Worm (Caenorhabditis elegans) whole organism, L3 larva: ENCODE measurements around the gene F44D12.8.

Experiments
- R02D3.7 ChIP-seq: fragments of 150-350 bp; optimal IDR thresholded peaks from 2 replicates; lab custom pipeline; 2014; ENCODE audit warnings: missing biosample characterization, missing genetic modification characterization
- ZK546.5 ChIP-seq: sonication (generic microtip); optimal IDR thresholded peaks from 2 replicates; lab custom pipeline; 2017; ENCODE audit warnings: missing biosample characterization, missing genetic modification characterization
- aly-2 ChIP-seq: fragments of 150-350 bp; optimal IDR thresholded peaks from 2 replicates; lab custom pipeline; 2014; ENCODE audit warnings: missing biosample characterization, missing genetic modification characterization
- ama-1 ChIP-seq: fragments of 150-350 bp; optimal IDR thresholded peaks from 2 replicates; lab custom pipeline; 2018
- ceh-16 ChIP-seq: sonication (generic microtip); optimal IDR thresholded peaks from 2 replicates; lab custom pipeline; 2017; ENCODE audit warnings: missing biosample characterization, missing genetic modification characterization
- ceh-28 ChIP-seq: fragments of 150-350 bp; optimal IDR thresholded peaks from 2 replicates; lab custom pipeline; 2014; ENCODE audit warnings: missing biosample characterization, missing genetic modification reagents, missing genetic modification characterization
- ceh-9 ChIP-seq: sonication (generic microtip); optimal IDR thresholded peaks from 2 replicates; lab custom pipeline; 2018; ENCODE audit warnings: missing biosample characterization, missing genetic modification characterization
- daf-12 ChIP-seq: fragments of 150-350 bp; optimal IDR thresholded peaks from 2 replicates; lab custom pipeline; 2014; ENCODE audit warnings: missing biosample characterization, missing genetic modification reagents, missing genetic modification characterization
- egl-27 ChIP-seq: sonication (generic microtip); optimal IDR thresholded peaks from 4 replicates; lab custom pipeline; 2017; ENCODE audit warnings: missing biosample characterization, missing genetic modification reagents, missing genetic modification characterization
- egl-5 ChIP-seq: fragments of 150-350 bp; optimal IDR thresholded peaks from 2 replicates; lab custom pipeline; 2017; ENCODE audit warnings: missing biosample characterization, missing genetic modification reagents, missing genetic modification characterization, inconsistent platforms
- elt-1 ChIP-seq: fragments of 150-350 bp; optimal IDR thresholded peaks from 2 replicates; lab custom pipeline; 2014; ENCODE audit warnings: missing biosample characterization, missing genetic modification characterization
- elt-2 ChIP-seq: sonication (generic microtip); optimal IDR thresholded peaks from 2 replicates; lab custom pipeline; 2016; ENCODE audit warnings: missing genetic modification reagents, mild to moderate bottlenecking, missing genetic modification characterization, missing compliant biosample characterization
- eor-1 ChIP-seq, 2 experiments: fragments of 150-350 bp; optimal IDR thresholded peaks; 2 replicates each; lab custom pipeline; 2014 to 2018; ENCODE audit warnings: missing biosample characterization in 2 of 2, missing genetic modification characterization in 2 of 2
- fkh-10 ChIP-seq: sonication (generic microtip); optimal IDR thresholded peaks from 2 replicates; lab custom pipeline; 2017; ENCODE audit warnings: missing biosample characterization, missing genetic modification reagents, missing genetic modification characterization
- fkh-2 ChIP-seq: fragments of 150-350 bp; optimal IDR thresholded peaks from 2 replicates; lab custom pipeline; 2014; ENCODE audit warnings: missing biosample characterization, missing genetic modification reagents, missing genetic modification characterization
- fos-1 ChIP-seq: fragments of 150-350 bp; optimal IDR thresholded peaks from 2 replicates; lab custom pipeline; 2014; ENCODE audit warnings: missing biosample characterization, missing genetic modification characterization
- hmg-11 ChIP-seq: sonication (generic microtip); optimal IDR thresholded peaks from 2 replicates; lab custom pipeline; 2016; ENCODE audit warnings: missing genetic modification characterization, missing compliant biosample characterization
- lin-15B ChIP-seq: fragments of 150-350 bp; optimal IDR thresholded peaks from 2 replicates; lab custom pipeline; 2014; ENCODE audit warnings: missing biosample characterization, missing genetic modification characterization
- mdl-1 ChIP-seq: fragments of 150-350 bp; optimal IDR thresholded peaks from 2 replicates; lab custom pipeline; 2014; ENCODE audit warnings: missing biosample characterization, missing genetic modification characterization
- mml-1 ChIP-seq: fragments of 150-350 bp; sonication (generic microtip); optimal IDR thresholded peaks from 3 replicates; lab custom pipeline; 2014; ENCODE audit warnings: missing biosample characterization, missing genetic modification characterization
- nfya-1 ChIP-seq: sonication (generic microtip); optimal IDR thresholded peaks from 2 replicates; lab custom pipeline; 2017; ENCODE audit warnings: missing genetic modification characterization, mild to moderate bottlenecking, missing compliant biosample characterization, antibody characterized with exemption, moderate library complexity; ENCODE audit not compliant: insufficient read depth
- nhr-11 ChIP-seq: fragments of 150-350 bp; optimal IDR thresholded peaks from 2 replicates; lab custom pipeline; 2014; ENCODE audit warnings: missing biosample characterization, missing genetic modification characterization
- nhr-12 ChIP-seq: fragments of 150-350 bp; optimal IDR thresholded peaks from 2 replicates; lab custom pipeline; 2014; ENCODE audit warnings: missing biosample characterization, missing genetic modification characterization
- nhr-23 ChIP-seq: fragments of 150-350 bp; optimal IDR thresholded peaks from 2 replicates; lab custom pipeline; 2014; ENCODE audit warnings: missing biosample characterization, missing genetic modification reagents, missing genetic modification characterization
- nhr-237 ChIP-seq: fragments of 150-350 bp; optimal IDR thresholded peaks from 2 replicates; lab custom pipeline; 2014; ENCODE audit warnings: missing biosample characterization, missing genetic modification characterization
- nhr-25 ChIP-seq: sonication (generic microtip); optimal IDR thresholded peaks from 2 replicates; lab custom pipeline; 2017; ENCODE audit warnings: missing biosample characterization, missing genetic modification characterization
- nhr-43 ChIP-seq: sonication (generic microtip); optimal IDR thresholded peaks from 2 replicates; lab custom pipeline; 2016; ENCODE audit warnings: mild to moderate bottlenecking, missing genetic modification characterization, missing compliant biosample characterization; ENCODE audit not compliant: poor library complexity, severe bottlenecking
- nhr-67 ChIP-seq: fragments of 150-350 bp; optimal IDR thresholded peaks from 2 replicates; lab custom pipeline; 2014; ENCODE audit warnings: missing biosample characterization, missing genetic modification characterization
- nhr-76 ChIP-seq: fragments of 150-350 bp; sonication (generic microtip); optimal IDR thresholded peaks from 5 replicates; lab custom pipeline; 2014; ENCODE audit warnings: missing biosample characterization, missing genetic modification characterization
- pha-4 ChIP-seq: fragments of 150-350 bp; optimal IDR thresholded peaks from 2 replicates; lab custom pipeline; 2014; ENCODE audit warnings: missing biosample characterization, missing genetic modification reagents, missing genetic modification characterization
- skn-1 ChIP-seq: fragments of 150-350 bp; optimal IDR thresholded peaks from 2 replicates; lab custom pipeline; 2014; ENCODE audit warnings: missing biosample characterization, missing genetic modification characterization
- tbx-2 ChIP-seq: sonication (generic microtip); optimal IDR thresholded peaks from 2 replicates; lab custom pipeline; 2016; ENCODE audit warnings: mild to moderate bottlenecking, missing genetic modification characterization, missing compliant biosample characterization
- unc-39 ChIP-seq: sonication (generic microtip); optimal IDR thresholded peaks from 4 replicates; lab custom pipeline; 2017; ENCODE audit warnings: missing biosample characterization, missing genetic modification characterization
- unc-62 ChIP-seq: fragments of 150-350 bp; sonication (generic microtip); optimal IDR thresholded peaks from 4 replicates; lab custom pipeline; 2014; ENCODE audit warnings: missing biosample characterization, missing genetic modification reagents, missing genetic modification characterization
- zag-1 ChIP-seq: fragments of 150-350 bp; optimal IDR thresholded peaks from 2 replicates; lab custom pipeline; 2014; ENCODE audit warnings: missing biosample characterization, missing genetic modification characterization
- ztf-11 ChIP-seq: fragments of 150-350 bp; optimal IDR thresholded peaks from 2 replicates; lab custom pipeline; 2014; ENCODE audit warnings: missing biosample characterization, missing genetic modification characterization
- ztf-4 ChIP-seq: fragments of 150-350 bp; optimal IDR thresholded peaks from 2 replicates; lab custom pipeline; 2014; ENCODE audit warnings: missing biosample characterization, missing genetic modification characterization

Gene F44D12.8

DNA sequence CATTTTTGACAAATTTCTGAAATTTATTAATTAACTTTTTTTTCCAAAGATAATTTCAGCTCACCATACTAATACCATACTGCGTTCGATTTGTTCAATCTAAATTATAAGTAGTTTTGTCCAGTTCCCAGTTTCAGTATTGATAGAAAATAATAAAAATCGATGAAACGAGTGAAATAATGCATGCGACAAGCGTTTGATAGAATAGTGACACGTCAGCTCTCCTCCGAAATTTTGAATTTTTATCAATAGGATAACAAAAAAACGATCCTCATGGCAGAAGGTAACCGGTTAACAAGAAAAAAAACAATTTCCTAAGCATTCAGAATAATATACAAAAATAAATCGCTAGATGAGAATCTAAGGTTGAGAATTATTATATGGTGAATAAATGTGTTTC, 21.3 kb upstream of the F44D12.8 start, which contains the start of gene C47E12.3:
Gene C47E12.3, minus strand, starts transcription at position 101 of the 400 bp plus-strand sequence.
- TF ChIP-seq eor-1 (tag; optimal IDR thresholded peaks at IDR 0.05; lab: Kevin White, UChicago): no peak
- TF ChIP-seq hmg-11: no peak
- no peak for TF ChIP-seq unc-39 (tag; lab: Kevin White, UChicago)
- no peak for TF ChIP-seq ama-1 (lab: Kevin White, UChicago)
- TF ChIP-seq skn-1: no peak
- no peak for TF ChIP-seq zag-1 (tag; lab: Kevin White, UChicago)
- TF ChIP-seq daf-12: no peak
- TF ChIP-seq tbx-2 (tag; lab: Kevin White, UChicago): no peak
- no peak for TF ChIP-seq nhr-11 (tag; lab: Kevin White, UChicago)
- TF ChIP-seq egl-27: no peak
- TF ChIP-seq fkh-2 (tag; lab: Kevin White, UChicago): no peak
- no peak for TF ChIP-seq elt-2 (tag; lab: Kevin White, UChicago)
- TF ChIP-seq nhr-67 (tag; lab: Kevin White, UChicago): no peak
- TF ChIP-seq ztf-11 (tag; lab: Kevin White, UChicago): no peak

DNA sequence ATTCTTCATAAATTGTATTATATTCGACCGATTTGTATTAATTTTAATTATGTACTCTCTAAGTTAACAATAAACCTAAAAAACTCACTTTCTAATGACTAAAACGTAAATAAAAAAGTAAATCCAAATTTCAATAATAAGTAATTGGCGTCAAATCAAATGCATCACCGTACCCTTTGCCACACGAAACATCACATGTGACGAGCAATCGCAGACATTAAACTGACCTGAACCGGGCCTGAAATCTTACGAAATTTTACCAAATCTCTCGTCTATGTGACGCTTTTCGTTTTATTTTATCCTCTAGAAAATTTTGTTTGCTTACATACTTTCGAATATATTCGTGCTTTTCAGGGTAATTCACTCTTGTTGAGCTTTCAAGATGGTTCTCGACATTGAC, 19.7 kb upstream of the F44D12.8 start, which contains the start of the genes C47E12.2 and sars-1:
Gene C47E12.2, minus strand, starts transcription at position 131 of the 400 bp plus-strand sequence.
Gene sars-1, plus strand, starts transcription at position 355 of the 400 bp plus-strand sequence.
- no peak for TF ChIP-seq ceh-9
- TF ChIP-seq mdl-1 (tag; lab: Kevin White, UChicago): no peak
- peak; percentile 48 for TF ChIP-seq nfya-1 (tag; lab: Kevin White, UChicago)
- TF ChIP-seq mml-1 (tag; lab: Kevin White, UChicago): no peak
- no peak for TF ChIP-seq elt-1 (tag; lab: Kevin White, UChicago)
- TF ChIP-seq lin-15B (tag; lab: Kevin White, UChicago): peak; percentile 43
- TF ChIP-seq ztf-4 (tag; lab: Kevin White, UChicago): no peak
- TF ChIP-seq ceh-16 (tag; lab: Kevin White, UChicago): no peak
- TF ChIP-seq hmg-11: peak; percentile 42
- no peak for TF ChIP-seq nhr-237 (tag; lab: Kevin White, UChicago)
- TF ChIP-seq nhr-12 (tag; lab: Kevin White, UChicago): no peak
- TF ChIP-seq pha-4: peak; percentile 49
- TF ChIP-seq egl-5: peak; percentile 4
- no peak for TF ChIP-seq nhr-76 (tag; lab: Kevin White, UChicago)
- TF ChIP-seq tbx-2 (tag; lab: Kevin White, UChicago): no peak
- TF ChIP-seq, all 47 proteins: peak for 5

DNA sequence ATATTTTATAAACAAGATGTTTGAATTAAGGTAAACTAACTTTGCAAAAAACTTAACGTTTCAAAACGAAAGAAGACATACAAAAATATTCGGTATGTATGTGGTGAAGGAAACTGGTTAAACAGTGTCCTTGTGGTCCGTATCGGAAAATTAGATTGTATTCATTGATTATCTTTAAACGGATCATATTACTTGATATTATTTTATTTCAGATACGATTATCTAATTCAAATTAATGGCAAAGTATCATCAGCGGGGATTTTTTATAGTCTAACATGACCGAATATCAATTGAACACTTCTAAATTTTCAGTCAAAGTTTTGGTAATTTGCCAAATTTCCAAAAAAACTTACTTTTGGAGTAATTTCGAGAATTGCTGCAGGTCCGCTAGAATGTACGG, 16.3 kb upstream of the F44D12.8 start, which contains the start of gene C47E12.13:
Gene C47E12.13, minus strand, starts transcription at position 101 of the 400 bp plus-strand sequence.
- TF ChIP-seq egl-27 (no peak), fos-1 (tag; lab: Kevin White, UChicago) (no peak), nhr-12 (tag; lab: Kevin White, UChicago) (no peak), elt-1 (tag; lab: Kevin White, UChicago) (no peak), unc-39 (tag; lab: Kevin White, UChicago) (no peak), pha-4 (no peak), ceh-28 (no peak), R02D3.7 (no peak), nfya-1 (tag; lab: Kevin White, UChicago) (no peak), mml-1 (tag; lab: Kevin White, UChicago) (no peak), tbx-2 (tag; lab: Kevin White, UChicago) (no peak), ztf-11 (tag; lab: Kevin White, UChicago) (no peak)

DNA sequence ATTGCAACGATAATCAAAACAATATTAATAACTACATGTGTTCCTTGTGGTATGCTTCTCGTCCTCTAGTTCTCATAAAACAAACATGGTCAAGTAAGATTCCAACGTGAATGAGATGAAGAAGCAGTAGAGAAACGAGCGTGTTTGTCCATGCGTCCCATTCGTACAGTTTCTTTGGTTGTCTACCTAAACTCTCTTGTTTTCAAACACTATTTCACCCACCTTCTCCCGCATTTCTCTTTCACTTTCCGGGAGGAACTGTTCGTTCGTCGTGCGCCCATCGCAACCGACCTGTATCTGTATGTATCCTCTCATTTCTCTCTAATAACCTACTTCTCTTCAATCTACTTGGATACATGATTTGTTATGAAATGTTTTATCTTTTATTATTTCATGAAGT, 15.3 kb upstream of the F44D12.8 start:
- no peak for TF ChIP-seq nhr-76 (tag; lab: Kevin White, UChicago)
- peak; percentile 22 for TF ChIP-seq hmg-11
- TF ChIP-seq aly-2 (tag; lab: Kevin White, UChicago): no peak
- peak; percentile 78 for TF ChIP-seq nhr-25
- peak; percentile 41 for TF ChIP-seq nhr-43 (tag; lab: Kevin White, UChicago)
- peak; percentile 63 for TF ChIP-seq pha-4
- TF ChIP-seq nhr-12 (tag; lab: Kevin White, UChicago): no peak
- no peak for TF ChIP-seq ceh-16 (tag; lab: Kevin White, UChicago)
- TF ChIP-seq nhr-23 (tag; lab: Kevin White, UChicago): peak; percentile 91
- TF ChIP-seq elt-1 (tag; lab: Kevin White, UChicago): no peak
- TF ChIP-seq fkh-10 (GFP tag; lab: Kevin White, UChicago): no peak
- no peak for TF ChIP-seq ZK546.5 (tag; lab: Kevin White, UChicago)
- TF ChIP-seq unc-62 (GFP tag; lab: Kevin White, UChicago): no peak
